Fruit fly (Drosophila melanogaster) whole organism, embryonic: ENCODE measurements around the gene CG18766.

Experiments used
- Atf-2 ChIP-seq: fragments of 200-800 bp; sonication (Bioruptor generic); optimal IDR thresholded peaks from 2 replicates; lab custom pipeline; 2016; ENCODE audit warnings: missing biosample characterization, missing genetic modification characterization
- CG1024 ChIP-seq: fragments of 200-800 bp; sonication (Bioruptor generic); IDR thresholded peaks from 2 replicates; pipeline ENCODE4 v1.3.6; 2022; ENCODE audit warnings: missing biosample characterization, missing genetic modification characterization
- CG10431 ChIP-seq: fragments of 200-800 bp; sonication (Bioruptor generic); optimal IDR thresholded peaks from 3 replicates; lab custom pipeline; 2018; ENCODE audit warnings: missing biosample characterization, mild to moderate bottlenecking, missing genetic modification characterization
- CG10543 ChIP-seq: fragments of 200-800 bp; sonication (Bioruptor generic); optimal IDR thresholded peaks from 3 replicates; lab custom pipeline; 2017; ENCODE audit warnings: missing biosample characterization, mild to moderate bottlenecking, missing genetic modification characterization, moderate library complexity
- CG12236 ChIP-seq: fragments of 200-800 bp; sonication (Bioruptor generic); optimal IDR thresholded peaks from 2 replicates; lab custom pipeline; 2016; ENCODE audit warnings: missing biosample characterization, missing genetic modification characterization
- CG12659 ChIP-seq: fragments of 200-800 bp; sonication (Bioruptor generic); optimal IDR thresholded peaks from 3 replicates; lab custom pipeline; 2017; ENCODE audit warnings: mild to moderate bottlenecking, missing biosample characterization, missing genetic modification reagents, missing genetic modification characterization
- CG13287 ChIP-seq: fragments of 200-800 bp; sonication (Bioruptor generic); IDR thresholded peaks from 2 replicates; pipeline ENCODE4 v1.3.6; 2022; ENCODE audit warnings: missing biosample characterization, missing genetic modification characterization; ENCODE audit not compliant: partially characterized antibody
- CG14860 ChIP-seq: fragments of 200-800 bp; sonication (Bioruptor generic); IDR thresholded peaks from 3 replicates; pipeline ENCODE4 v1.3.6; 2022; ENCODE audit warnings: missing biosample characterization, missing genetic modification characterization; ENCODE audit not compliant: partially characterized antibody
- CG15479 ChIP-seq: fragments of 200-800 bp; sonication (Bioruptor generic); optimal IDR thresholded peaks from 3 replicates; lab custom pipeline; 2019; ENCODE audit warnings: missing biosample characterization, mild to moderate bottlenecking, missing genetic modification characterization, moderate library complexity
- CG17361 ChIP-seq: fragments of 200-800 bp; sonication (Bioruptor generic); IDR thresholded peaks from 3 replicates; pipeline ENCODE4 v1.3.6; 2022; ENCODE audit warnings: missing biosample characterization, missing genetic modification characterization
- CG17829 ChIP-seq: fragments of 200-800 bp; optimal IDR thresholded peaks from 2 replicates; lab custom pipeline; 2019; ENCODE audit warnings: missing biosample characterization, mild to moderate bottlenecking, missing genetic modification characterization, moderate library complexity
- CG18599 ChIP-seq: fragments of 200-800 bp; sonication (Bioruptor generic); optimal IDR thresholded peaks from 3 replicates; lab custom pipeline; 2017; ENCODE audit warnings: missing biosample characterization, missing genetic modification characterization, mild to moderate bottlenecking, moderate library complexity, missing genetic modification reagents
- CG2678 ChIP-seq: fragments of 200-800 bp; sonication (Bioruptor generic); optimal IDR thresholded peaks from 3 replicates; lab custom pipeline; 2019; ENCODE audit warnings: missing biosample characterization, mild to moderate bottlenecking, missing genetic modification characterization, moderate library complexity
- CG30020 ChIP-seq: fragments of 200-800 bp; optimal IDR thresholded peaks from 2 replicates; lab custom pipeline; 2019; ENCODE audit warnings: missing biosample characterization, mild to moderate bottlenecking, missing genetic modification characterization, moderate library complexity
- CG31441 ChIP-seq: fragments of 200-800 bp; sonication (Bioruptor generic); IDR thresholded peaks from 2 replicates; pipeline ENCODE4 v1.3.6; 2022; ENCODE audit warnings: missing biosample characterization, missing genetic modification characterization
- CG3281 ChIP-seq: fragments of 200-800 bp; sonication (Bioruptor generic); optimal IDR thresholded peaks from 3 replicates; lab custom pipeline; 2017; ENCODE audit warnings: missing biosample characterization, mild to moderate bottlenecking, missing genetic modification characterization
- CG34376 ChIP-seq: fragments of 200-800 bp; sonication (Bioruptor generic); optimal IDR thresholded peaks from 2 replicates; lab custom pipeline; 2018; ENCODE audit warnings: missing biosample characterization, mild to moderate bottlenecking, missing genetic modification characterization
- CG4424 ChIP-seq: fragments of 200-800 bp; sonication (Bioruptor generic); optimal IDR thresholded peaks from 3 replicates; lab custom pipeline; 2016; ENCODE audit warnings: missing biosample characterization, missing genetic modification characterization
- CG4730 ChIP-seq: fragments of 200-800 bp; sonication (Bioruptor generic); IDR thresholded peaks from 2 replicates; pipeline ENCODE4 v1.3.6; 2022; ENCODE audit warnings: missing biosample characterization, missing genetic modification characterization
- CG6689 ChIP-seq: fragments of 200-800 bp; sonication (Bioruptor generic); IDR thresholded peaks from 2 replicates; pipeline ENCODE4 v1.3.6; 2022; ENCODE audit warnings: missing biosample characterization, missing genetic modification characterization
- CG6791 ChIP-seq: fragments of 200-800 bp; sonication (Bioruptor generic); IDR thresholded peaks from 3 replicates; pipeline ENCODE4 v1.3.6; 2022; ENCODE audit warnings: missing biosample characterization, missing genetic modification characterization; ENCODE audit not compliant: partially characterized antibody
- CG7839 ChIP-seq: fragments of 200-800 bp; sonication (Bioruptor generic); optimal IDR thresholded peaks from 3 replicates; lab custom pipeline; 2018; ENCODE audit warnings: missing biosample characterization, mild to moderate bottlenecking, missing genetic modification characterization, moderate library complexity
- CG8765 ChIP-seq: fragments of 200-800 bp; sonication (Bioruptor generic); IDR thresholded peaks from 2 replicates; pipeline ENCODE4 v1.3.6; 2022; ENCODE audit warnings: missing biosample characterization, missing genetic modification characterization
- CG9876 ChIP-seq: fragments of 200-800 bp; sonication (Bioruptor generic); optimal IDR thresholded peaks from 2 replicates; lab custom pipeline; 2016; ENCODE audit warnings: missing biosample characterization, missing genetic modification characterization
- Chrac-16 ChIP-seq: fragments of 200-800 bp; sonication (Bioruptor generic); optimal IDR thresholded peaks from 3 replicates; lab custom pipeline; 2016; ENCODE audit warnings: missing biosample characterization, missing genetic modification characterization
- D ChIP-seq, 2 experiments: fragments of 200-800 bp in 1 of 2; fragments of >200 bp in 1 of 2; sonication (Bioruptor generic) in 1 of 2; optimal IDR thresholded peaks; 2 replicates in 1 of 2; 3 replicates in 1 of 2; lab custom pipeline; 2017; ENCODE audit warnings: mild to moderate bottlenecking in 1 of 2, missing biosample characterization in 1 of 2, missing genetic modification characterization in 1 of 2, missing genetic modification reagents in 1 of 2
- D19A ChIP-seq: fragments of 200-800 bp; optimal IDR thresholded peaks from 3 replicates; lab custom pipeline; 2019; ENCODE audit warnings: missing biosample characterization, mild to moderate bottlenecking, missing genetic modification characterization, moderate library complexity
- Dfd ChIP-seq, 2 experiments: fragments of >200 bp; optimal IDR thresholded peaks; 2 replicates each; lab custom pipeline; 2017; ENCODE audit warnings: missing biosample characterization in 2 of 2, missing genetic modification characterization in 2 of 2
- Fer1 ChIP-seq: fragments of 200-800 bp; sonication (Bioruptor generic); optimal IDR thresholded peaks from 2 replicates; lab custom pipeline; 2017; ENCODE audit warnings: missing biosample characterization, mild to moderate bottlenecking, missing genetic modification characterization
- Gsc ChIP-seq: fragments of 200-800 bp; sonication (Bioruptor generic); IDR thresholded peaks from 2 replicates; pipeline ENCODE4 v1.3.6; 2022; ENCODE audit warnings: missing biosample characterization, missing genetic modification characterization
- HmgD ChIP-seq: fragments of 200-800 bp; sonication (Bioruptor generic); optimal IDR thresholded peaks from 3 replicates; lab custom pipeline; 2016; ENCODE audit warnings: missing biosample characterization, missing genetic modification characterization
- Hr3 ChIP-seq: fragments of 200-800 bp; sonication (Bioruptor generic); optimal IDR thresholded peaks from 3 replicates; lab custom pipeline; 2016; ENCODE audit warnings: missing biosample characterization, missing genetic modification characterization
- Hr51 ChIP-seq, 2 experiments: fragments of 200-800 bp; sonication (Bioruptor generic); optimal IDR thresholded peaks; 2 replicates in 1 of 2; 3 replicates in 1 of 2; lab custom pipeline; 2016 to 2018; ENCODE audit warnings: missing biosample characterization in 2 of 2, missing genetic modification characterization in 2 of 2, mild to moderate bottlenecking in 1 of 2, moderate library complexity in 1 of 2
- Opbp ChIP-seq: fragments of 200-800 bp; sonication (Bioruptor generic); IDR thresholded peaks from 3 replicates; pipeline ENCODE4 v1.3.6; 2022; ENCODE audit warnings: missing biosample characterization, missing genetic modification characterization; ENCODE audit not compliant: partially characterized antibody
- Ptx1 ChIP-seq: fragments of 200-800 bp; sonication (Bioruptor generic); IDR thresholded peaks from 2 replicates; pipeline ENCODE4 v1.3.6; 2022; ENCODE audit warnings: missing biosample characterization, missing genetic modification characterization
- Xbp1 ChIP-seq: fragments of 200-800 bp; sonication (Bioruptor generic); optimal IDR thresholded peaks from 3 replicates; lab custom pipeline; 2016; ENCODE audit warnings: missing biosample characterization, mild to moderate bottlenecking, missing genetic modification characterization
- bbx ChIP-seq: fragments of 200-800 bp; sonication (Bioruptor generic); IDR thresholded peaks from 2 replicates; pipeline ENCODE4 v1.3.6; 2022; ENCODE audit warnings: missing biosample characterization, missing genetic modification characterization; ENCODE audit not compliant: partially characterized antibody
- chif ChIP-seq, 2 experiments: fragments of 200-800 bp; sonication (Bioruptor generic); optimal IDR thresholded peaks; 3 replicates each; lab custom pipeline; 2016; ENCODE audit warnings: missing biosample characterization in 2 of 2, missing genetic modification characterization in 2 of 2
- dati ChIP-seq: fragments of 200-800 bp; sonication (Bioruptor generic); IDR thresholded peaks from 2 replicates; pipeline ENCODE4 v1.3.6; 2022; ENCODE audit warnings: missing biosample characterization, missing genetic modification characterization
- exex ChIP-seq: fragments of 200-800 bp; sonication (Bioruptor generic); optimal IDR thresholded peaks from 4 replicates; lab custom pipeline; 2018; ENCODE audit warnings: missing biosample characterization, mild to moderate bottlenecking, missing genetic modification characterization, moderate library complexity
- her ChIP-seq: fragments of 200-800 bp; sonication (Bioruptor generic); optimal IDR thresholded peaks from 2 replicates; lab custom pipeline; 2016; ENCODE audit warnings: missing biosample characterization, missing genetic modification characterization
- knrl ChIP-seq: fragments of 200-800 bp; sonication (Bioruptor generic); IDR thresholded peaks from 3 replicates; pipeline ENCODE4 v1.3.6; 2022; ENCODE audit warnings: missing biosample characterization, missing genetic modification characterization; ENCODE audit not compliant: partially characterized antibody
- stc ChIP-seq: fragments of 200-800 bp; sonication (Bioruptor generic); IDR thresholded peaks from 2 replicates; pipeline ENCODE4 v1.3.6; 2022; ENCODE audit warnings: missing biosample characterization, missing genetic modification characterization
- sug ChIP-seq: fragments of 200-800 bp; optimal IDR thresholded peaks from 2 replicates; lab custom pipeline; 2019; ENCODE audit warnings: missing biosample characterization, mild to moderate bottlenecking, missing genetic modification characterization, moderate library complexity
- tx ChIP-seq: fragments of 200-800 bp; sonication (Bioruptor generic); optimal IDR thresholded peaks from 2 replicates; lab custom pipeline; 2016; ENCODE audit warnings: missing biosample characterization, missing genetic modification characterization
- unc-4 ChIP-seq: fragments of 200-800 bp; sonication (Bioruptor generic); IDR thresholded peaks from 2 replicates; pipeline ENCODE4 v1.3.6; 2022; ENCODE audit warnings: missing biosample characterization, missing genetic modification characterization; ENCODE audit not compliant: partially characterized antibody
- wor ChIP-seq: fragments of 200-800 bp; sonication (Bioruptor generic); IDR thresholded peaks from 2 replicates; pipeline ENCODE4 v1.3.6; 2022; ENCODE audit warnings: missing biosample characterization, missing genetic modification characterization
- zf30C ChIP-seq: fragments of 200-800 bp; sonication (Bioruptor generic); optimal IDR thresholded peaks from 3 replicates; lab custom pipeline; 2018; ENCODE audit warnings: missing biosample characterization, mild to moderate bottlenecking, missing genetic modification characterization

CG18766 gene

dm6 chr3R:27292159-27292880, 47.3 kb upstream of the CG18766 start, which contains the start of gene CG3348 (continued):
- TF ChIP-seq CG34376 (GFP tag; lab: Kevin White, UChicago): no peak
- peak; percentile 92 for TF ChIP-seq CG3281 (GFP tag; lab: Kevin White, UChicago)
- peak; percentile 61 for TF ChIP-seq CG17361
- no peak for TF ChIP-seq knrl
- no peak for TF ChIP-seq CG15479 (GFP tag; lab: Kevin White, UChicago)
- peak; percentile 59; the same call in 1 of the 2 replicates for TF ChIP-seq CG1024 (GFP tag; lab: Robert Waterston, UW)
- TF ChIP-seq tx (GFP tag; lab: Kevin White, UChicago): peak; percentile 47
- no peak for TF ChIP-seq exex (tag; lab: Kevin White, UChicago)
- TF ChIP-seq CG7839 (tag; lab: Kevin White, UChicago): peak; percentile 80
- no peak for TF ChIP-seq D (optimal IDR thresholded peaks at IDR 0.05; lab: Kevin White, UChicago)
- peak; percentile 33 for TF ChIP-seq D (GFP tag; optimal IDR thresholded peaks at IDR 0.05; lab: Kevin White, UChicago)
- TF ChIP-seq CG2678 (tag; lab: Kevin White, UChicago): peak; percentile 87
- no peak for TF ChIP-seq CG6791 (GFP tag; lab: Robert Waterston, UW)
- peak; percentile 58 for TF ChIP-seq Hr3 (GFP tag; lab: Kevin White, UChicago)
- TF ChIP-seq Dfd (GFP tag; optimal IDR thresholded peaks at IDR 0.05; lab: Kevin White, UChicago): no peak
- TF ChIP-seq CG12236 (GFP tag; lab: Kevin White, UChicago): no peak
- TF ChIP-seq CG13287: no peak
- no peak for TF ChIP-seq Opbp (GFP tag; lab: Robert Waterston, UW)
- TF ChIP-seq CG30020 (tag; lab: Kevin White, UChicago): no peak
- peak; percentile 43 for TF ChIP-seq CG17829
- no peak for TF ChIP-seq CG14860 (GFP tag; lab: Robert Waterston, UW)
- TF ChIP-seq zf30C (GFP tag; lab: Kevin White, UChicago): peak; percentile 39
- TF ChIP-seq wor (GFP tag; lab: Robert Waterston, UW): 0 out of 2 replicates have a peak, but pooled peaks have one; percentile 16
- peak; percentile 65 for TF ChIP-seq Ptx1 (GFP tag; lab: Robert Waterston, UW)
- TF ChIP-seq Atf-2 (GFP tag; lab: Kevin White, UChicago): peak; percentile 38
- TF ChIP-seq Hr51 (GFP tag; optimal IDR thresholded peaks at IDR 0.05; lab: Kevin White, UChicago): peak; percentile 19 to 67
- TF ChIP-seq D19A (tag; lab: Kevin White, UChicago): peak; percentile 38
- TF ChIP-seq stc: 0 out of 2 replicates have a peak, but pooled peaks have one; percentile 30
- TF ChIP-seq CG4424: peak; percentile 52
- peak; percentile 56 for TF ChIP-seq Chrac-16 (GFP tag; lab: Kevin White, UChicago)
- peak; percentile 84 for TF ChIP-seq Fer1
- peak; percentile 48; the same call in 1 of the 2 replicates for TF ChIP-seq CG8765
- TF ChIP-seq CG10431 (GFP tag; lab: Kevin White, UChicago): no peak
- peak; percentile 34; the same call in 1 of the 2 replicates for TF ChIP-seq dati (GFP tag; lab: Robert Waterston, UW)
- TF ChIP-seq unc-4 (GFP tag; lab: Robert Waterston, UW): no peak
- no peak for TF ChIP-seq bbx
- peak; percentile 8 to 39 for TF ChIP-seq chif (GFP tag; optimal IDR thresholded peaks at IDR 0.05; lab: Kevin White, UChicago)
- peak; percentile 95 for TF ChIP-seq CG18599 (GFP tag; lab: Kevin White, UChicago)
- TF ChIP-seq HmgD: no peak
- TF ChIP-seq Gsc: no peak
- TF ChIP-seq Xbp1 (GFP tag; lab: Kevin White, UChicago): peak; percentile 58
- TF ChIP-seq her: peak; percentile 42
- TF ChIP-seq CG10543 (GFP tag; lab: Kevin White, UChicago): peak; percentile 12
- peak; percentile 11 for TF ChIP-seq sug (tag; lab: Kevin White, UChicago)
- TF ChIP-seq CG12659 (GFP tag; lab: Kevin White, UChicago): peak; percentile 54
- peak; percentile 59 for TF ChIP-seq CG31441 (GFP tag; lab: Robert Waterston, UW)
- TF ChIP-seq CG9876 (GFP tag; lab: Kevin White, UChicago): peak; percentile 10
- TF ChIP-seq CG4730 (GFP tag; lab: Robert Waterston, UW): no peak
- TF ChIP-seq CG6689 (GFP tag; lab: Robert Waterston, UW): peak; percentile 59
